Fruit fly (Drosophila melanogaster): Measurements from ENCODE around the gene CG11771.

CG11771 gene

dm6 chr3R:24970323-24971067, 38.7 kb downstream of the CG11771 start:
- TF ChIP-seq CG7368 (GFP tag; optimal IDR thresholded peaks at IDR 0.05) (no peak), ss (GFP tag; optimal IDR thresholded peaks at IDR 0.05) (peak; percentile 17 to 68), Smox (GFP tag; optimal IDR thresholded peaks at IDR 0.05) (no peak), fd85E (GFP tag; optimal IDR thresholded peaks at IDR 0.05) (no peak), fd59A (GFP tag; optimal IDR thresholded peaks at IDR 0.05) (peak; percentile 65), OdsH (GFP tag; optimal IDR thresholded peaks at IDR 0.05) (peak; percentile 1), Sox15 (GFP tag; optimal IDR thresholded peaks at IDR 0.05) (no peak), salr (GFP tag; optimal IDR thresholded peaks at IDR 0.05) (peak; percentile 7 to 23), CG4318 (GFP tag; optimal IDR thresholded peaks at IDR 0.05) (no peak), CG6808 (GFP tag; optimal IDR thresholded peaks at IDR 0.05) (peak; percentile 71), CG9139 (GFP tag; optimal IDR thresholded peaks at IDR 0.05) (peak; percentile 8), CG6276 (GFP tag; optimal IDR thresholded peaks at IDR 0.05) (no peak), topi (GFP tag; optimal IDR thresholded peaks at IDR 0.05) (no peak), Blimp-1 (GFP tag; optimal IDR thresholded peaks at IDR 0.05) (no peak), CG3919 (GFP tag; optimal IDR thresholded peaks at IDR 0.05) (peak; percentile 47), Eip78C (GFP tag) (peak; percentile 86), Eip93F (GFP tag; optimal IDR thresholded peaks at IDR 0.05) (no peak), pdm3 (GFP tag; optimal IDR thresholded peaks at IDR 0.05) (peak; percentile 4), CG3032 (tag; optimal IDR thresholded peaks at IDR 0.05) (peak; percentile 77), acj6 (GFP tag; optimal IDR thresholded peaks at IDR 0.05) (peak; percentile 5), Lpt (GFP tag; optimal IDR thresholded peaks at IDR 0.05) (no peak), CG31627 (GFP tag; optimal IDR thresholded peaks at IDR 0.05) (no peak), CG11902 (GFP tag; optimal IDR thresholded peaks at IDR 0.05) (no peak), CG6163 (GFP tag; IDR thresholded peaks at IDR 0.05) (peak; percentile 39; the same call in 2 of the 3 replicates), CG10631 (GFP tag; optimal IDR thresholded peaks at IDR 0.05) (peak; percentile 53), Hr38 (GFP tag; optimal IDR thresholded peaks at IDR 0.05) (no peak), CG6792 (GFP tag; optimal IDR thresholded peaks at IDR 0.05) (no peak), spab (GFP tag; optimal IDR thresholded peaks at IDR 0.05) (peak; percentile 75), Sox14 (GFP tag; optimal IDR thresholded peaks at IDR 0.05) (peak; percentile 34), lz (GFP tag; optimal IDR thresholded peaks at IDR 0.05) (no peak), achi (GFP tag; optimal IDR thresholded peaks at IDR 0.05) (peak; percentile 43), Hr39 (GFP tag; optimal IDR thresholded peaks at IDR 0.05) (no peak), dsx (GFP tag; optimal IDR thresholded peaks at IDR 0.05; ENCODE audit: poor library complexity, severe bottlenecking) (peak; percentile 60), cyc (GFP tag; optimal IDR thresholded peaks at IDR 0.05) (no peak), dac (GFP tag; optimal IDR thresholded peaks at IDR 0.05) (no peak), fkh (GFP tag; optimal IDR thresholded peaks at IDR 0.05) (no peak), CG32006 (GFP tag; optimal IDR thresholded peaks at IDR 0.05) (peak; percentile 21), CG10669 (GFP tag; optimal IDR thresholded peaks at IDR 0.05) (peak; percentile 60), CG11294 (GFP tag; IDR thresholded peaks at IDR 0.05) (no peak), CG1621 (tag; optimal IDR thresholded peaks at IDR 0.05) (peak; percentile 37), Eip75B (GFP tag; optimal IDR thresholded peaks at IDR 0.05) (peak; percentile 26), net (GFP tag; optimal IDR thresholded peaks at IDR 0.05) (no peak), Ets96B (tag; optimal IDR thresholded peaks at IDR 0.05) (peak; percentile 72), CG16779 (tag; optimal IDR thresholded peaks at IDR 0.05) (no peak)

All from whole organism, prepupa.